Worm (Caenorhabditis elegans) whole organism, L4/young adult: ENCODE results near the gene set-20.

Experiments used
- W03F9.2 ChIP-seq: fragments of 150-350 bp; optimal IDR thresholded peaks from 2 replicates; lab custom pipeline; 2014; ENCODE audit warnings: missing biosample characterization, missing genetic modification characterization
- dao-5 ChIP-seq: sonication (generic microtip); optimal IDR thresholded peaks from 2 replicates; lab custom pipeline; 2016; ENCODE audit warnings: missing genotype, missing genetic modification characterization, moderate library complexity, missing compliant biosample characterization
- him-1 ChIP-seq: sonication (generic microtip); optimal IDR thresholded peaks from 2 replicates; lab custom pipeline; 2016; ENCODE audit warnings: missing genotype, missing genetic modification reagents, missing genetic modification characterization, missing compliant biosample characterization

DNA sequence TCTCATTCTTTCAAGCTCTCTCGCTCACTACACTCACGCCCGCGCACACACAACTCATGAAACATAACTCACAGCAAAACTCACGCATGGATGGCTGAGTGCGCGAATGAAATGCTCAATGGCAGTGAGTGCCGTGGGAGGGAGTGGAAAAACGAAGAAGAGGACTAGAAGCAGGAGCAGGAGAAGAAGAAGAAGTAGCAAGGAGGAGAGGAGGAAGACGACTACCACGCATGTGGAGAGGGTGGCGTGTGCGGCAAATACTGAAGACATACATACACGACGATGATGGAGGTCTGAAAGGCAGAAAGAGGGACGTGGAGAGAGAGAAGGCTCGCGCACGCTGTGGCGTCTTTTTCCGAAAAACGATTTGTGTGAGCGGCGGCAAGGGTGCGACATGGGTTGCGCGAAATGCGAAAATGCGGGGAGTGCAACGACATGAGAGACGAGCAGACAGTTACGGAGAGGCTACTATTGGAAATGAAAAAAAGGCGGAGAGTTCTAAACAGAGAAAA, 43.1 kb upstream of the set-20 start:
- peak; percentile 84 for TF ChIP-seq him-1 (tag; lab: Kevin White, UChicago)
- TF ChIP-seq dao-5 (tag; lab: Kevin White, UChicago), result no peak
- no peak for TF ChIP-seq W03F9.2 (tag; lab: Kevin White, UChicago)
